Worm (Caenorhabditis elegans) whole organism, dauer: ENCODE data around the gene cyp-33C7.

Source experiments
- unc-62 ChIP-seq: sonication (generic microtip); optimal IDR thresholded peaks from 2 replicates; lab custom pipeline; 2017; ENCODE audit warnings: missing biosample characterization, missing genetic modification reagents, missing genetic modification characterization

cyp-33C7 gene

ce11 chrV:2281499-2281898 lies 31.2 kb downstream of the cyp-33C7 start, which contains the start of gene nhr-228:
Gene nhr-228 (plus strand): TSS chrV:2281759.
- TF ChIP-seq unc-62, result no peak

ce11 chrV:2285107-2285506 lies 34.8 kb downstream of the cyp-33C7 start, which contains the start of gene nhr-227:
Gene nhr-227 (plus strand): TSS chrV:2285432.
- TF ChIP-seq unc-62, result no peak

- TF ChIP-seq unc-62, result no peak
Observed at ce11 chrV:2290329-2290728, 40.0 kb downstream of the cyp-33C7 start, which contains the start of gene nhr-225. Gene nhr-225 (minus strand): TSS chrV:2290474.

ce11 chrV:2292240-2292639 lies 41.9 kb downstream of the cyp-33C7 start, which contains the start of gene nhr-115:
Gene nhr-115 (plus strand): TSS chrV:2292540.
- TF ChIP-seq unc-62, result no peak

ce11 chrV:2294577-2294976 lies 44.2 kb downstream of the cyp-33C7 start, which contains the start of gene nhr-226:
Gene nhr-226 (plus strand): TSS chrV:2294877.
- TF ChIP-seq unc-62, result no peak

- TF ChIP-seq unc-62, result no peak
Observed at ce11 chrV:2300905-2301304, 50.6 kb downstream of the cyp-33C7 start, which contains the start of gene Y19D10B.8. Gene Y19D10B.8 (minus strand): TSS chrV:2301005.
